Worm (Caenorhabditis elegans) whole organism, L1 larva: ENCODE data around the gene Y43E12A.2.
"Not testable (repeated sequence)": the region's sequence is repeated elsewhere in the genome, so short reads cannot be mapped to it uniquely, and the experiment has no call there.

Experiments
- ama-1 ChIP-seq: fragments of 150-350 bp; optimal IDR thresholded peaks from 2 replicates; lab custom pipeline; 2014
- ces-1 ChIP-seq: fragments of 150-350 bp; optimal IDR thresholded peaks from 2 replicates; lab custom pipeline; 2014; ENCODE audit warnings: missing biosample characterization, missing genetic modification reagents, missing genetic modification characterization
- dpl-1 ChIP-seq, 3 experiments: fragments of 150-350 bp in 2 of 3; sonication (generic microtip) in 1 of 3; optimal IDR thresholded peaks; 2 replicates each; lab custom pipeline; 2014 to 2017; ENCODE audit warnings: missing biosample characterization in 3 of 3, missing genetic modification characterization in 3 of 3, missing genetic modification reagents in 3 of 3
- efl-1 ChIP-seq, 4 experiments: fragments of 150-350 bp; optimal IDR thresholded peaks in 3 of 4; peaks in 1 of 4; 1 replicate in 1 of 4; 2 replicates in 3 of 4; lab custom pipeline; 2014; ENCODE audit warnings: missing biosample characterization in 2 of 4, missing genetic modification characterization in 2 of 4, missing genetic modification reagents in 2 of 4
- efl-3 ChIP-seq: fragments of 200-800 bp; sonication (Bioruptor generic); optimal IDR thresholded peaks from 2 replicates; lab custom pipeline; 2018; ENCODE audit warnings: mild to moderate bottlenecking, missing genetic modification characterization, missing compliant biosample characterization
- elt-2 ChIP-seq: sonication (generic microtip); optimal IDR thresholded peaks from 2 replicates; lab custom pipeline; 2016; ENCODE audit warnings: missing genetic modification characterization, mild to moderate bottlenecking, inconsistent platforms, missing compliant biosample characterization, missing genetic modification reagents
- fkh-10 ChIP-seq: sonication (generic microtip); optimal IDR thresholded peaks from 2 replicates; lab custom pipeline; 2017; ENCODE audit warnings: missing biosample characterization, missing genetic modification reagents, missing genetic modification characterization
- hpl-2 ChIP-seq: fragments of 150-350 bp; optimal IDR thresholded peaks from 2 replicates; lab custom pipeline; 2014; ENCODE audit warnings: missing biosample characterization, missing genetic modification reagents, missing genetic modification characterization
- irx-1 ChIP-seq: sonication (generic microtip); optimal IDR thresholded peaks from 2 replicates; lab custom pipeline; 2016; ENCODE audit warnings: missing genetic modification characterization, missing compliant biosample characterization
- isw-1 ChIP-seq: fragments of 200-800 bp; sonication (Bioruptor generic); IDR thresholded peaks from 2 replicates; pipeline ENCODE4 v1.3.6; 2022; ENCODE audit warnings: missing genetic modification characterization, missing compliant biosample characterization
- lin-14 ChIP-seq: fragments of 200-800 bp; sonication (Bioruptor generic); optimal IDR thresholded peaks from 2 replicates; lab custom pipeline; 2018; ENCODE audit warnings: mild to moderate bottlenecking, missing genetic modification characterization, moderate library complexity, missing compliant biosample characterization
- lin-35 ChIP-seq, 2 experiments: fragments of 150-350 bp; optimal IDR thresholded peaks; 2 replicates each; lab custom pipeline; 2014; ENCODE audit warnings: missing biosample characterization in 2 of 2, missing genetic modification characterization in 2 of 2, missing genetic modification reagents in 2 of 2
- lir-3 ChIP-seq: sonication (generic microtip); optimal IDR thresholded peaks from 2 replicates; lab custom pipeline; 2016; ENCODE audit warnings: mild to moderate bottlenecking, missing genetic modification characterization, moderate library complexity, missing compliant biosample characterization; ENCODE audit not compliant: poor library complexity
- lsy-2 ChIP-seq, 2 experiments: fragments of 150-350 bp; optimal IDR thresholded peaks; 2 replicates each; lab custom pipeline; 2014; ENCODE audit warnings: missing biosample characterization in 2 of 2, missing genetic modification characterization in 2 of 2
- mab-9 ChIP-seq: fragments of 200-800 bp; sonication (Bioruptor generic); IDR thresholded peaks from 2 replicates; pipeline ENCODE4 v1.3.6; 2022; ENCODE audit warnings: missing genetic modification reagents, missing genetic modification characterization, missing compliant biosample characterization
- mdl-1 ChIP-seq, 2 experiments: fragments of 150-350 bp; optimal IDR thresholded peaks; 2 replicates each; lab custom pipeline; 2014 to 2017; ENCODE audit warnings: missing biosample characterization in 2 of 2, missing genetic modification characterization in 2 of 2, inconsistent platforms in 1 of 2
- mef-2 ChIP-seq: fragments of 150-350 bp; optimal IDR thresholded peaks from 2 replicates; lab custom pipeline; 2014; ENCODE audit warnings: missing biosample characterization, missing genetic modification characterization
- nhr-12 ChIP-seq: sonication (generic microtip); optimal IDR thresholded peaks from 2 replicates; lab custom pipeline; 2017; ENCODE audit warnings: missing biosample characterization, missing genetic modification characterization
- nhr-20 ChIP-seq: sonication (generic microtip); optimal IDR thresholded peaks from 2 replicates; lab custom pipeline; 2016; ENCODE audit warnings: mild to moderate bottlenecking, missing genetic modification characterization, missing compliant biosample characterization
- nhr-77 ChIP-seq: fragments of 150-350 bp; optimal IDR thresholded peaks from 2 replicates; lab custom pipeline; 2014; ENCODE audit warnings: missing biosample characterization, missing genetic modification characterization
- nhr-84 ChIP-seq: sonication (generic microtip); optimal IDR thresholded peaks from 2 replicates; lab custom pipeline; 2017; ENCODE audit warnings: missing biosample characterization, missing genetic modification characterization
- pag-3 ChIP-seq: sonication (generic microtip); optimal IDR thresholded peaks from 2 replicates; lab custom pipeline; 2017; ENCODE audit warnings: missing genetic modification characterization, mild to moderate bottlenecking, missing compliant biosample characterization, antibody characterized with exemption, borderline replicate concordance; ENCODE audit not compliant: insufficient read depth
- pqm-1 ChIP-seq: sonication (generic microtip); optimal IDR thresholded peaks from 3 replicates; lab custom pipeline; 2017; ENCODE audit warnings: missing biosample characterization, missing genetic modification characterization
- rnt-1 ChIP-seq: sonication (generic microtip); optimal IDR thresholded peaks from 2 replicates; lab custom pipeline; 2016; ENCODE audit warnings: mild to moderate bottlenecking, missing genetic modification characterization, moderate library complexity, missing compliant biosample characterization
- snpc-4 ChIP-seq: fragments of 150-350 bp; optimal IDR thresholded peaks from 2 replicates; lab custom pipeline; 2014; ENCODE audit warnings: missing biosample characterization, missing genetic modification characterization
- sptf-1 ChIP-seq: fragments of 150-350 bp; optimal IDR thresholded peaks from 2 replicates; lab custom pipeline; 2014; ENCODE audit warnings: missing biosample characterization, missing genetic modification characterization
- sup-37 ChIP-seq: fragments of 200-800 bp; sonication (Bioruptor generic); optimal IDR thresholded peaks from 2 replicates; lab custom pipeline; 2018; ENCODE audit warnings: mild to moderate bottlenecking, missing genetic modification characterization, missing compliant biosample characterization
- tlp-1 ChIP-seq: fragments of 150-350 bp; optimal IDR thresholded peaks from 2 replicates; lab custom pipeline; 2014; ENCODE audit warnings: missing biosample characterization, missing genetic modification characterization
- unc-30 ChIP-seq: sonication (generic microtip); optimal IDR thresholded peaks from 2 replicates; lab custom pipeline; 2017; ENCODE audit warnings: missing biosample characterization, missing genetic modification characterization
- vab-15 ChIP-seq: sonication (generic microtip); optimal IDR thresholded peaks from 2 replicates; lab custom pipeline; 2017; ENCODE audit warnings: missing genotype, mild to moderate bottlenecking, missing genetic modification characterization, missing compliant biosample characterization
- zag-1 ChIP-seq: fragments of 150-350 bp; optimal IDR thresholded peaks from 2 replicates; lab custom pipeline; 2014; ENCODE audit warnings: missing biosample characterization, missing genetic modification characterization
- ztf-11 ChIP-seq, 2 experiments: sonication (generic microtip); optimal IDR thresholded peaks; 2 replicates each; lab custom pipeline; 2016 to 2017; ENCODE audit warnings: missing genetic modification characterization in 2 of 2, missing biosample characterization in 1 of 2, missing compliant biosample characterization in 1 of 2

Gene Y43E12A.2

ce11 chrIV:10954955-10955354 is 26.9 kb upstream of the Y43E12A.2 start, which contains the start of gene Y69E1A.4:
Gene Y69E1A.4 (plus strand): TSS chrIV:10955255.
- TF ChIP-seq mab-9 (GFP tag; lab: Robert Waterston, UW); unc-30 (tag; lab: Kevin White, UChicago); pqm-1 (tag; lab: Kevin White, UChicago): not testable (repeated sequence)

ce11 chrIV:10957583-10958229 is 24.2 kb upstream of the Y43E12A.2 start, which contains the start of gene Y69E1A.5:
Gene Y69E1A.5 (minus strand): TSS chrIV:10957655.
- TF ChIP-seq rnt-1 (tag; lab: Kevin White, UChicago) (peak; percentile 62), lin-14 (GFP tag; lab: Kevin White, UChicago) (peak; percentile 72), lir-3 (tag; lab: Kevin White, UChicago) (no peak), efl-1 (optimal IDR thresholded peaks at IDR 0.05; lab: Kevin White, UChicago) (no peak), efl-1 (GFP tag; optimal IDR thresholded peaks at IDR 0.05 in 1 of 2; lab: Kevin White, UChicago) (peak in 1 of 2 experiments; percentile 81), ztf-11 (tag; optimal IDR thresholded peaks at IDR 0.05; lab: Kevin White, UChicago) (no peak), pag-3 (tag; lab: Kevin White, UChicago) (no peak)
- TF ChIP-seq, all 84 proteins: peak for 3

- TF ChIP-seq snpc-4: no peak
- peak; percentile 51 for TF ChIP-seq lin-14 (GFP tag; lab: Kevin White, UChicago)
- TF ChIP-seq mef-2 (tag; lab: Kevin White, UChicago): no peak
- no peak for TF ChIP-seq efl-3 (GFP tag; lab: Kevin White, UChicago)
- no peak for TF ChIP-seq tlp-1 (tag; lab: Kevin White, UChicago)
- no peak for TF ChIP-seq mab-9 (GFP tag; lab: Robert Waterston, UW)
- no peak for TF ChIP-seq nhr-84 (tag; lab: Kevin White, UChicago)
- no peak for TF ChIP-seq ama-1 (lab: Kevin White, UChicago)
- no peak for TF ChIP-seq vab-15 (tag; lab: Kevin White, UChicago)
- peak; percentile 41 for TF ChIP-seq rnt-1 (tag; lab: Kevin White, UChicago)
These were observed 23.7 kb upstream of the Y43E12A.2 start, which contains the start of gene sri-19 for ce11 chrIV:10958230-10958588. Gene sri-19 (plus strand): TSS chrIV:10958372.

- TF ChIP-seq efl-1 (optimal IDR thresholded peaks at IDR 0.05; lab: Kevin White, UChicago): no peak
- TF ChIP-seq efl-1 (GFP tag; optimal IDR thresholded peaks at IDR 0.05 in 1 of 2; lab: Kevin White, UChicago): peak in 1 of 2 experiments; percentile 16
- peak; percentile 2 for TF ChIP-seq nhr-20 (tag; lab: Kevin White, UChicago)
- peak in 1 of 2 experiments; percentile 9 for TF ChIP-seq mdl-1 (tag; optimal IDR thresholded peaks at IDR 0.05; lab: Kevin White, UChicago)
- no peak for TF ChIP-seq lir-3 (tag; lab: Kevin White, UChicago)
- TF ChIP-seq lsy-2 (tag; optimal IDR thresholded peaks at IDR 0.05; lab: Kevin White, UChicago): no peak
- peak; percentile 86 for TF ChIP-seq elt-2 (tag; lab: Kevin White, UChicago)
- TF ChIP-seq lin-35 (GFP tag; optimal IDR thresholded peaks at IDR 0.05; lab: Kevin White, UChicago): peak in 1 of 2 experiments; percentile 39
These were observed 17.2 kb upstream of the Y43E12A.2 start for ce11 chrIV:10964688-10965087.

ce11 chrIV:10966359-10966758 is 15.5 kb upstream of the Y43E12A.2 start, which contains the start of the genes aqp-3 and Y69E1A.8:
Gene aqp-3 (minus strand): TSS chrIV:10966459.
Gene Y69E1A.8 (plus strand): TSS chrIV:10966604.
- TF ChIP-seq sup-37 (GFP tag; lab: Kevin White, UChicago): no peak
- TF ChIP-seq nhr-12: no peak
- no peak for TF ChIP-seq fkh-10 (GFP tag; lab: Kevin White, UChicago)
- TF ChIP-seq zag-1 (tag; lab: Kevin White, UChicago): no peak
- TF ChIP-seq mef-2 (tag; lab: Kevin White, UChicago): no peak
- no peak for TF ChIP-seq hpl-2
- no peak for TF ChIP-seq ces-1 (GFP tag; lab: Kevin White, UChicago)
- TF ChIP-seq mab-9 (GFP tag; lab: Robert Waterston, UW): no peak
- no peak for TF ChIP-seq nhr-77 (tag; lab: Kevin White, UChicago)
- no peak for TF ChIP-seq isw-1 (GFP tag; lab: Robert Waterston, UW)
- no peak for TF ChIP-seq dpl-1 (GFP tag; optimal IDR thresholded peaks at IDR 0.05; lab: Kevin White, UChicago)
- TF ChIP-seq irx-1 (tag; lab: Kevin White, UChicago): no peak
- TF ChIP-seq sptf-1: no peak
